Fruit fly (Drosophila melanogaster) whole organism, embryonic: ENCODE data around the gene CG8526.

Experiments used
- CG10267 ChIP-seq: fragments of 200-800 bp; sonication (Bioruptor generic); optimal IDR thresholded peaks from 2 replicates; lab custom pipeline; 2018; ENCODE audit warnings: missing biosample characterization, mild to moderate bottlenecking, missing genetic modification characterization, moderate library complexity
- CG11504 ChIP-seq: fragments of 200-800 bp; sonication (Bioruptor generic); optimal IDR thresholded peaks from 3 replicates; lab custom pipeline; 2019; ENCODE audit warnings: missing biosample characterization, mild to moderate bottlenecking, missing genetic modification characterization, moderate library complexity
- CG12071 ChIP-seq: fragments of 200-800 bp; sonication (Bioruptor generic); optimal IDR thresholded peaks from 3 replicates; lab custom pipeline; 2018; ENCODE audit warnings: missing biosample characterization, mild to moderate bottlenecking, missing genetic modification characterization
- CG12104 ChIP-seq: fragments of 200-800 bp; sonication (Bioruptor generic); optimal IDR thresholded peaks from 3 replicates; lab custom pipeline; 2016; ENCODE audit warnings: missing biosample characterization, missing genetic modification characterization
- CG12769 ChIP-seq: fragments of 200-800 bp; sonication (Bioruptor generic); optimal IDR thresholded peaks from 2 replicates; lab custom pipeline; 2019; ENCODE audit warnings: missing biosample characterization, mild to moderate bottlenecking, missing genetic modification characterization, moderate library complexity
- CG13775 ChIP-seq: fragments of 200-800 bp; sonication (Bioruptor generic); optimal IDR thresholded peaks from 3 replicates; lab custom pipeline; 2017; ENCODE audit warnings: missing biosample characterization, mild to moderate bottlenecking, missing genetic modification characterization
- CG13894 ChIP-seq: fragments of 200-800 bp; sonication (Bioruptor generic); optimal IDR thresholded peaks from 3 replicates; lab custom pipeline; 2018; ENCODE audit warnings: missing biosample characterization, mild to moderate bottlenecking, missing genetic modification characterization, moderate library complexity
- CG17186 ChIP-seq: fragments of 200-800 bp; sonication (Bioruptor generic); optimal IDR thresholded peaks from 3 replicates; lab custom pipeline; 2017; ENCODE audit warnings: missing biosample characterization, missing genetic modification reagents, missing genetic modification characterization
- CG17328 ChIP-seq: fragments of 200-800 bp; sonication (Bioruptor generic); IDR thresholded peaks from 2 replicates; pipeline ENCODE4 v1.3.6; 2022; ENCODE audit warnings: missing biosample characterization, missing genetic modification characterization
- CG18011 ChIP-seq: fragments of 200-800 bp; sonication (Bioruptor generic); optimal IDR thresholded peaks from 2 replicates; lab custom pipeline; 2017; ENCODE audit warnings: missing biosample characterization, missing genetic modification characterization, mild to moderate bottlenecking, moderate library complexity, missing genotype
- CG18262 ChIP-seq: fragments of 200-800 bp; optimal IDR thresholded peaks from 3 replicates; lab custom pipeline; 2019; ENCODE audit warnings: missing biosample characterization, mild to moderate bottlenecking, missing genetic modification characterization, moderate library complexity
- CG2120 ChIP-seq: fragments of 200-800 bp; sonication (Bioruptor generic); optimal IDR thresholded peaks from 3 replicates; lab custom pipeline; 2016; ENCODE audit warnings: missing biosample characterization, missing genetic modification characterization
- CG3065 ChIP-seq: fragments of 200-800 bp; sonication (Bioruptor generic); optimal IDR thresholded peaks from 2 replicates; lab custom pipeline; 2016; ENCODE audit warnings: missing biosample characterization, missing genetic modification characterization
- CG33557 ChIP-seq: fragments of 200-800 bp; sonication (Bioruptor generic); optimal IDR thresholded peaks from 2 replicates; lab custom pipeline; 2019; ENCODE audit warnings: missing biosample characterization, mild to moderate bottlenecking, missing genetic modification characterization, moderate library complexity
- CG6272 ChIP-seq: fragments of 200-800 bp; sonication (Bioruptor generic); IDR thresholded peaks from 2 replicates; pipeline ENCODE4 v1.3.6; 2022; ENCODE audit warnings: missing biosample characterization, missing genetic modification characterization
- CG7357 ChIP-seq: fragments of 200-800 bp; sonication (Bioruptor generic); IDR thresholded peaks from 3 replicates; pipeline ENCODE4 v1.3.6; 2022; ENCODE audit warnings: missing biosample characterization, missing genetic modification characterization
- CG7372 ChIP-seq: fragments of 200-800 bp; sonication (Bioruptor generic); IDR thresholded peaks from 2 replicates; pipeline ENCODE4 v1.3.6; 2022; ENCODE audit warnings: missing biosample characterization, missing genetic modification characterization
- CG7786 ChIP-seq: fragments of 200-800 bp; sonication (Bioruptor generic); optimal IDR thresholded peaks from 2 replicates; lab custom pipeline; 2016; ENCODE audit warnings: missing biosample characterization, missing genetic modification characterization
- CG8290 ChIP-seq, 3 experiments: fragments of 200-800 bp; sonication (Bioruptor generic); optimal IDR thresholded peaks; 2 replicates each; lab custom pipeline; 2016 to 2019; ENCODE audit warnings: missing biosample characterization in 3 of 3, missing genetic modification characterization in 3 of 3, mild to moderate bottlenecking in 2 of 3, moderate library complexity in 1 of 3
- CG8765 ChIP-seq: fragments of 200-800 bp; sonication (Bioruptor generic); IDR thresholded peaks from 2 replicates; pipeline ENCODE4 v1.3.6; 2022; ENCODE audit warnings: missing biosample characterization, missing genetic modification characterization
- CG9609 ChIP-seq: fragments of 200-800 bp; sonication (Bioruptor generic); optimal IDR thresholded peaks from 3 replicates; lab custom pipeline; 2016; ENCODE audit warnings: missing biosample characterization, missing genetic modification characterization
- CG9817 ChIP-seq: fragments of 200-800 bp; sonication (Bioruptor generic); optimal IDR thresholded peaks from 2 replicates; lab custom pipeline; 2018; ENCODE audit warnings: missing biosample characterization, mild to moderate bottlenecking, missing genetic modification characterization, moderate library complexity
- CHES-1-like ChIP-seq: fragments of 200-800 bp; sonication (Bioruptor generic); optimal IDR thresholded peaks from 2 replicates; lab custom pipeline; 2016; ENCODE audit warnings: missing biosample characterization, missing genetic modification characterization
- Dref ChIP-seq: fragments of 200-800 bp; sonication (Bioruptor generic); IDR thresholded peaks from 2 replicates; pipeline ENCODE4 v1.3.6; 2022; ENCODE audit warnings: missing biosample characterization, missing genetic modification characterization
- H15 ChIP-seq: fragments of 200-800 bp; sonication (Bioruptor generic); IDR thresholded peaks from 3 replicates; pipeline ENCODE4 v1.3.6; 2022; ENCODE audit warnings: missing biosample characterization, missing genetic modification characterization
- Hr78 ChIP-seq, 2 experiments: fragments of 200-800 bp in 1 of 2; fragments of >200 bp in 1 of 2; sonication (Bioruptor generic) in 1 of 2; optimal IDR thresholded peaks; 2 replicates each; lab custom pipeline; 2017 to 2019; ENCODE audit warnings: missing biosample characterization in 2 of 2, missing genetic modification characterization in 2 of 2, mild to moderate bottlenecking in 1 of 2, moderate library complexity in 1 of 2
- Lpt ChIP-seq: fragments of >200 bp; optimal IDR thresholded peaks from 2 replicates; lab custom pipeline; 2018; ENCODE audit warnings: missing biosample characterization, missing genetic modification characterization
- MTF-1 ChIP-seq: fragments of 200-800 bp; sonication (Bioruptor generic); optimal IDR thresholded peaks from 2 replicates; lab custom pipeline; 2018; ENCODE audit warnings: missing biosample characterization, mild to moderate bottlenecking, missing genetic modification characterization, borderline replicate concordance
- Max ChIP-seq: fragments of 200-800 bp; sonication (Bioruptor generic); optimal IDR thresholded peaks from 2 replicates; lab custom pipeline; 2016; ENCODE audit warnings: missing biosample characterization, mild to moderate bottlenecking, missing genetic modification characterization
- NfI ChIP-seq: fragments of 200-800 bp; sonication (Bioruptor generic); optimal IDR thresholded peaks from 3 replicates; lab custom pipeline; 2018; ENCODE audit warnings: missing biosample characterization, mild to moderate bottlenecking, missing genetic modification characterization, moderate library complexity
- Xrp1 ChIP-seq: fragments of 200-800 bp; sonication (Bioruptor generic); IDR thresholded peaks from 2 replicates; pipeline ENCODE4 v1.3.6; 2022; ENCODE audit warnings: missing biosample characterization, missing genetic modification characterization
- ab ChIP-seq: fragments of 200-800 bp; sonication (Bioruptor generic); optimal IDR thresholded peaks from 2 replicates; lab custom pipeline; 2016; ENCODE audit warnings: missing biosample characterization, missing genetic modification characterization
- al ChIP-seq: fragments of 200-800 bp; sonication (Bioruptor generic); IDR thresholded peaks from 2 replicates; pipeline ENCODE4 v1.3.6; 2022; ENCODE audit warnings: missing biosample characterization, missing genetic modification characterization
- bowl ChIP-seq: fragments of 200-800 bp; sonication (Bioruptor generic); IDR thresholded peaks from 2 replicates; pipeline ENCODE4 v1.3.6; 2022; ENCODE audit warnings: missing biosample characterization, missing genetic modification characterization
- br ChIP-seq: fragments of >200 bp; optimal IDR thresholded peaks from 2 replicates; lab custom pipeline; 2017
- danr ChIP-seq: fragments of 200-800 bp; sonication (Bioruptor generic); IDR thresholded peaks from 2 replicates; pipeline ENCODE4 v1.3.6; 2022; ENCODE audit warnings: missing biosample characterization, missing genetic modification characterization
- en ChIP-seq: fragments of 200-800 bp; sonication (Bioruptor generic); optimal IDR thresholded peaks from 2 replicates; lab custom pipeline; 2016; ENCODE audit warnings: missing biosample characterization, missing genetic modification characterization
- fru ChIP-seq: fragments of >200 bp; optimal IDR thresholded peaks from 2 replicates; lab custom pipeline; 2017
- gsb-n ChIP-seq: fragments of 200-800 bp; sonication (Bioruptor generic); optimal IDR thresholded peaks from 3 replicates; lab custom pipeline; 2018; ENCODE audit warnings: missing biosample characterization, mild to moderate bottlenecking, missing genetic modification characterization
- hb ChIP-seq: fragments of 200-800 bp; sonication (Bioruptor generic); IDR thresholded peaks from 3 replicates; pipeline ENCODE4 v1.3.6; 2022; ENCODE audit warnings: missing biosample characterization, missing genetic modification characterization; ENCODE audit not compliant: partially characterized antibody
- klu ChIP-seq: fragments of 200-800 bp; sonication (Bioruptor generic); IDR thresholded peaks from 2 replicates; pipeline ENCODE4 v1.3.6; 2022; ENCODE audit warnings: missing biosample characterization, missing genetic modification characterization
- odd ChIP-seq: fragments of 200-800 bp; sonication (Bioruptor generic); optimal IDR thresholded peaks from 2 replicates; lab custom pipeline; 2017; ENCODE audit warnings: missing biosample characterization, mild to moderate bottlenecking, missing genetic modification characterization
- peb ChIP-seq: fragments of 200-800 bp; sonication (Bioruptor generic); IDR thresholded peaks from 2 replicates; pipeline ENCODE4 v1.3.6; 2022; ENCODE audit warnings: missing biosample characterization, missing genetic modification characterization
- seq ChIP-seq: fragments of 200-800 bp; sonication (Bioruptor generic); IDR thresholded peaks from 2 replicates; pipeline ENCODE4 v1.3.6; 2022; ENCODE audit warnings: missing biosample characterization, missing genetic modification characterization
- sim ChIP-seq: fragments of 200-800 bp; sonication (Bioruptor generic); IDR thresholded peaks from 2 replicates; pipeline ENCODE4 v1.3.6; 2022; ENCODE audit warnings: missing biosample characterization, missing genetic modification characterization
- stwl ChIP-seq: fragments of 200-800 bp; sonication (Bioruptor generic); optimal IDR thresholded peaks from 3 replicates; lab custom pipeline; 2018; ENCODE audit warnings: missing biosample characterization, mild to moderate bottlenecking, missing genetic modification characterization, moderate library complexity
- trem ChIP-seq: fragments of 200-800 bp; optimal IDR thresholded peaks from 3 replicates; lab custom pipeline; 2019; ENCODE audit warnings: missing biosample characterization, mild to moderate bottlenecking, missing genetic modification characterization, moderate library complexity
- vfl ChIP-seq: fragments of 200-800 bp; sonication (Bioruptor generic); optimal IDR thresholded peaks from 2 replicates; lab custom pipeline; 2016; ENCODE audit warnings: missing biosample characterization, missing genetic modification characterization
- zen2 ChIP-seq: fragments of 200-800 bp; sonication (Bioruptor generic); IDR thresholded peaks from 3 replicates; pipeline ENCODE4 v1.3.6; 2022; ENCODE audit warnings: missing biosample characterization, missing genetic modification characterization; ENCODE audit not compliant: partially characterized antibody
- zfh2 ChIP-seq: fragments of 200-800 bp; sonication (Bioruptor generic); optimal IDR thresholded peaks from 2 replicates; lab custom pipeline; 2016; ENCODE audit warnings: missing biosample characterization, missing genetic modification characterization

CG8526 gene

DNA sequence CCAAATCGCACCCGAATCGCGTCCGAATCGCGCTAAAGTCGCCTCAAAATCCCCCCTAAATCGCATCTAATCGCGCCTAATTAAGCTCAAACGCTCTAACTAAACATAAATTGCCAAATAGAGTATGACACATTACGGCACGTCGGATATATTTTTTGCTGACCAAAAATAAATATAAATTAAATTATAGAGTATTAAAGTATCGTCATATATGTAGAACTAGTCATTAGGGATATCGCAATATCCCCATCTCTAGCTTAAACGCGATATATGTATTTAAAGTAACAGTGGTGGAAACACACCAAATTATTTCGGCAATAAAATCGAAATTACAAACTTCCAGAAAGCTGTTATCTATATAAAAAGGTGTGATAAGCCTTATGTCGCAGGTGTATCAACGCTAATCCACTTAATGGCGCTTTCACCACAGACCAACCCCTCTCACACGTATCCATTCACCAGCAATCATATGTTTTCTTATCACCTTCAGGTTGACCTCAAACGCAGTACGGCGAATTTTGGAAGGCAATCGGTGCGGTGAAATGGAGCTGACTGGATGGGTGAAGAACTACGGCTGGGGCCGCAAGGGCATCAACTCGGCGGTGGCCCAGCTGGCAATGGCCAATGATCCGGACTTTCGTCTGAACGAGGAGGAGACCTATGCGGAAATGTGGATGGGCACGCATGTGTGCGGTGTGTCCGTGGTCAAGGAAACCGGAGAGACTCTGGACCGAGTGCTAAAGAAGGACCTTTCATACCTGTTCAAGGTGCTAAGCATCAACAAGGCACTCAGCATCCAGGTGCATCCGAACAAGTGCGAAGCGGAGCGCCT is 41.5 kb upstream of the CG8526 start, which contains the start of gene Mpi (continued):
- TF ChIP-seq CG11504 (no peak), zen2 (no peak), ab (GFP tag; lab: Kevin White, UChicago) (no peak), CG7372 (GFP tag; lab: Robert Waterston, UW) (no peak), H15 (GFP tag; lab: Robert Waterston, UW) (no peak), CHES-1-like (GFP tag; lab: Kevin White, UChicago) (no peak), CG8765 (no peak), Lpt (no peak), CG33557 (GFP tag; lab: Kevin White, UChicago) (no peak), Xrp1 (GFP tag; lab: Robert Waterston, UW) (peak; percentile 49; the same call in 1 of the 2 replicates), vfl (GFP tag; lab: Kevin White, UChicago) (no peak), hb (GFP tag; lab: Robert Waterston, UW) (no peak), CG2120 (GFP tag; lab: Kevin White, UChicago) (peak; percentile 55), CG10267 (tag; lab: Kevin White, UChicago) (peak; percentile 48), CG13775 (GFP tag; lab: Kevin White, UChicago) (no peak), peb (no peak), MTF-1 (GFP tag; lab: Kevin White, UChicago) (no peak), br (lab: Kevin White, UChicago) (no peak), CG12071 (GFP tag; lab: Kevin White, UChicago) (no peak), CG6272 (GFP tag; lab: Robert Waterston, UW) (no peak), danr (no peak), NfI (GFP tag; lab: Kevin White, UChicago) (no peak), zfh2 (no peak), CG13894 (tag; lab: Kevin White, UChicago) (no peak), CG7357 (peak; percentile 89), CG18011 (GFP tag; lab: Kevin White, UChicago) (no peak), CG9609 (GFP tag; lab: Kevin White, UChicago) (no peak), CG17186 (GFP tag; lab: Kevin White, UChicago) (no peak), CG8290 (GFP tag; optimal IDR thresholded peaks at IDR 0.05; lab: Kevin White, UChicago) (no peak), CG8290 (tag; optimal IDR thresholded peaks at IDR 0.05; lab: Kevin White, UChicago) (no peak), CG12769 (tag; lab: Kevin White, UChicago) (no peak), fru (no peak), klu (no peak), bowl (GFP tag; lab: Robert Waterston, UW) (no peak), CG7786 (GFP tag; lab: Kevin White, UChicago) (no peak), Max (GFP tag; lab: Kevin White, UChicago) (peak; percentile 70), gsb-n (tag; lab: Kevin White, UChicago) (no peak), odd (no peak), CG12104 (GFP tag; lab: Kevin White, UChicago) (no peak), sim (GFP tag; lab: Robert Waterston, UW) (no peak), en (GFP tag; lab: Kevin White, UChicago) (no peak), al (GFP tag; lab: Robert Waterston, UW) (no peak), CG3065 (no peak), trem (tag; lab: Kevin White, UChicago) (peak; percentile 58), stwl (tag; lab: Kevin White, UChicago) (peak; percentile 41), CG17328 (GFP tag; lab: Robert Waterston, UW) (0 out of 2 replicates have a peak, but pooled peaks have one; percentile 12), seq (GFP tag; lab: Robert Waterston, UW) (no peak; the same call in 1 of the 2 replicates), CG18262 (tag; lab: Kevin White, UChicago) (no peak), CG9817 (tag; lab: Kevin White, UChicago) (peak; percentile 8), Hr78 (GFP tag; optimal IDR thresholded peaks at IDR 0.05; lab: Kevin White, UChicago) (peak in 1 of 2 experiments; percentile 84), Dref (GFP tag; lab: Robert Waterston, UW) (peak; percentile 62)
